Worm (Caenorhabditis elegans) whole organism, L4/young adult: ENCODE measurements around the gene nfyc-1.

ENCODE experiments used
- W03F9.2 ChIP-seq: fragments of 150-350 bp; optimal IDR thresholded peaks from 2 replicates; lab custom pipeline; 2014; ENCODE audit warnings: missing biosample characterization, missing genetic modification characterization
- dao-5 ChIP-seq: sonication (generic microtip); optimal IDR thresholded peaks from 2 replicates; lab custom pipeline; 2016; ENCODE audit warnings: missing genotype, missing genetic modification characterization, moderate library complexity, missing compliant biosample characterization
- him-1 ChIP-seq: sonication (generic microtip); optimal IDR thresholded peaks from 2 replicates; lab custom pipeline; 2016; ENCODE audit warnings: missing genotype, missing genetic modification reagents, missing genetic modification characterization, missing compliant biosample characterization

- TF ChIP-seq W03F9.2 (tag; lab: Kevin White, UChicago) = no peak
- TF ChIP-seq dao-5 (tag; lab: Kevin White, UChicago) = no peak
- TF ChIP-seq him-1 (tag; lab: Kevin White, UChicago) = no peak
Observed at ce11 chrII:61013-61412, 17.3 kb downstream of the nfyc-1 start, which contains the start of gene C23H3.2.
